Worm (Caenorhabditis elegans) whole organism, L2 larva: ENCODE measurements around the gene srd-32.

Experiments
- C34F6.9 ChIP-seq: fragments of 150-350 bp; optimal IDR thresholded peaks from 2 replicates; lab custom pipeline; 2014; ENCODE audit warnings: missing biosample characterization, missing genetic modification characterization
- F13H6.1 ChIP-seq: sonication (generic microtip); optimal IDR thresholded peaks from 2 replicates; lab custom pipeline; 2016; ENCODE audit warnings: missing genetic modification characterization, missing compliant biosample characterization
- R02D3.7 ChIP-seq: fragments of 150-350 bp; optimal IDR thresholded peaks from 2 replicates; lab custom pipeline; 2014; ENCODE audit warnings: missing biosample characterization, missing genetic modification characterization
- Y55F3AM.14 ChIP-seq: fragments of 200-800 bp; sonication (Bioruptor generic); optimal IDR thresholded peaks from 2 replicates; lab custom pipeline; 2018; ENCODE audit warnings: mild to moderate bottlenecking, missing genetic modification characterization, missing compliant biosample characterization
- alr-1 ChIP-seq: fragments of 150-350 bp; optimal IDR thresholded peaks from 2 replicates; lab custom pipeline; 2014; ENCODE audit warnings: missing biosample characterization, missing genetic modification characterization
- ama-1 ChIP-seq: fragments of 150-350 bp; optimal IDR thresholded peaks from 2 replicates; lab custom pipeline; 2018; ENCODE audit warnings: inconsistent platforms
- blmp-1 ChIP-seq: sonication (generic microtip); optimal IDR thresholded peaks from 2 replicates; lab custom pipeline; 2017; ENCODE audit warnings: missing genetic modification characterization, mild to moderate bottlenecking, missing compliant biosample characterization, antibody characterized with exemption, moderate library complexity; ENCODE audit not compliant: insufficient read depth
- ceh-82 ChIP-seq: fragments of 150-350 bp; optimal IDR thresholded peaks from 2 replicates; lab custom pipeline; 2014; ENCODE audit warnings: missing biosample characterization, missing genetic modification characterization
- crh-2 ChIP-seq: sonication (generic microtip); optimal IDR thresholded peaks from 2 replicates; lab custom pipeline; 2017; ENCODE audit warnings: missing biosample characterization, missing genetic modification characterization
- dmd-4 ChIP-seq: sonication (generic microtip); optimal IDR thresholded peaks from 2 replicates; lab custom pipeline; 2017; ENCODE audit warnings: missing biosample characterization, missing genetic modification characterization
- egl-27 ChIP-seq: sonication (generic microtip); optimal IDR thresholded peaks from 3 replicates; lab custom pipeline; 2017; ENCODE audit warnings: missing biosample characterization, missing genetic modification reagents, missing genetic modification characterization
- elt-1 ChIP-seq: fragments of 150-350 bp; optimal IDR thresholded peaks from 2 replicates; lab custom pipeline; 2014; ENCODE audit warnings: missing biosample characterization, missing genetic modification characterization
- fos-1 ChIP-seq: fragments of 150-350 bp; optimal IDR thresholded peaks from 2 replicates; lab custom pipeline; 2014; ENCODE audit warnings: missing biosample characterization, missing genetic modification characterization
- gmeb-1 ChIP-seq: fragments of 150-350 bp; optimal IDR thresholded peaks from 2 replicates; lab custom pipeline; 2014; ENCODE audit warnings: missing biosample characterization, missing genetic modification characterization
- lsy-2 ChIP-seq, 2 experiments: fragments of 150-350 bp in 1 of 2; sonication (generic microtip) in 1 of 2; optimal IDR thresholded peaks; 2 replicates each; lab custom pipeline; 2014 to 2017; ENCODE audit warnings: missing biosample characterization in 2 of 2, missing genetic modification characterization in 2 of 2
- mab-5 ChIP-seq: fragments of 150-350 bp; optimal IDR thresholded peaks from 2 replicates; lab custom pipeline; 2014; ENCODE audit warnings: missing biosample characterization, missing genetic modification characterization
- mbf-1 ChIP-seq: sonication (generic microtip); optimal IDR thresholded peaks from 2 replicates; lab custom pipeline; 2017; ENCODE audit warnings: missing biosample characterization, missing genetic modification characterization
- mdl-1 ChIP-seq, 2 experiments: fragments of 150-350 bp in 1 of 2; sonication (generic microtip) in 1 of 2; optimal IDR thresholded peaks; 2 replicates each; lab custom pipeline; 2017; ENCODE audit warnings: missing biosample characterization in 2 of 2, missing genetic modification characterization in 2 of 2
- nhr-11 ChIP-seq: fragments of 150-350 bp; optimal IDR thresholded peaks from 2 replicates; lab custom pipeline; 2014; ENCODE audit warnings: missing biosample characterization, missing genetic modification characterization
- nhr-129 ChIP-seq: fragments of 150-350 bp; optimal IDR thresholded peaks from 2 replicates; lab custom pipeline; 2014; ENCODE audit warnings: missing biosample characterization, missing genetic modification characterization
- nhr-23 ChIP-seq: fragments of 150-350 bp; optimal IDR thresholded peaks from 2 replicates; lab custom pipeline; 2014; ENCODE audit warnings: missing biosample characterization, missing genetic modification reagents, missing genetic modification characterization
- nhr-237 ChIP-seq: fragments of 150-350 bp; optimal IDR thresholded peaks from 2 replicates; lab custom pipeline; 2014; ENCODE audit warnings: missing biosample characterization, missing genetic modification characterization
- nhr-25 ChIP-seq: fragments of 150-350 bp; sonication (generic microtip); optimal IDR thresholded peaks from 3 replicates; lab custom pipeline; 2014; ENCODE audit warnings: missing biosample characterization, missing genetic modification characterization
- nhr-6 ChIP-seq: fragments of 150-350 bp; optimal IDR thresholded peaks from 2 replicates; lab custom pipeline; 2014; ENCODE audit warnings: missing biosample characterization, missing genetic modification characterization
- nhr-77 ChIP-seq: fragments of 150-350 bp; optimal IDR thresholded peaks from 2 replicates; lab custom pipeline; 2014; ENCODE audit warnings: missing biosample characterization, missing genetic modification characterization
- sem-4 ChIP-seq: fragments of 150-350 bp; optimal IDR thresholded peaks from 2 replicates; lab custom pipeline; 2014; ENCODE audit warnings: missing biosample characterization, missing genetic modification reagents, missing genetic modification characterization
- skn-1 ChIP-seq: sonication (generic microtip); optimal IDR thresholded peaks from 2 replicates; lab custom pipeline; 2017; ENCODE audit warnings: missing biosample characterization, missing genetic modification characterization
- sma-3 ChIP-seq: sonication (generic microtip); optimal IDR thresholded peaks from 2 replicates; lab custom pipeline; 2016; ENCODE audit warnings: missing genetic modification reagents, missing genetic modification characterization, missing compliant biosample characterization
- sma-9 ChIP-seq, 2 experiments: fragments of 150-350 bp in 1 of 2; sonication (generic microtip) in 1 of 2; optimal IDR thresholded peaks; 2 replicates each; lab custom pipeline; 2014 to 2016; ENCODE audit warnings: missing genetic modification characterization in 2 of 2, mild to moderate bottlenecking in 1 of 2, missing biosample characterization in 1 of 2, missing compliant biosample characterization in 1 of 2, missing genetic modification reagents in 1 of 2, moderate library complexity in 1 of 2
- snpc-4 ChIP-seq: fragments of 150-350 bp; optimal IDR thresholded peaks from 2 replicates; lab custom pipeline; 2014; ENCODE audit warnings: missing biosample characterization, missing genetic modification characterization
- unc-39 ChIP-seq: fragments of 150-350 bp; optimal IDR thresholded peaks from 2 replicates; lab custom pipeline; 2014; ENCODE audit warnings: missing biosample characterization, missing genetic modification characterization
- unc-55 ChIP-seq: fragments of 150-350 bp; sonication (generic microtip); optimal IDR thresholded peaks from 3 replicates; lab custom pipeline; 2014; ENCODE audit warnings: missing biosample characterization, missing genetic modification reagents, missing genetic modification characterization
- unc-62 ChIP-seq: fragments of 150-350 bp; optimal IDR thresholded peaks from 2 replicates; lab custom pipeline; 2014; ENCODE audit warnings: missing biosample characterization, missing genetic modification reagents, missing genetic modification characterization
- zag-1 ChIP-seq: fragments of 150-350 bp; optimal IDR thresholded peaks from 2 replicates; lab custom pipeline; 2014; ENCODE audit warnings: missing biosample characterization, missing genetic modification characterization
- ztf-1 ChIP-seq: fragments of 200-800 bp; sonication (Bioruptor generic); conservative IDR thresholded peaks from 2 replicates; pipeline ENCODE4 v1.3.6; 2022; ENCODE audit warnings: missing genetic modification characterization, missing compliant biosample characterization
- ztf-11 ChIP-seq: sonication (generic microtip); optimal IDR thresholded peaks from 2 replicates; lab custom pipeline; 2017; ENCODE audit warnings: missing biosample characterization, missing genetic modification characterization
- ztf-4 ChIP-seq: fragments of 150-350 bp; optimal IDR thresholded peaks from 2 replicates; lab custom pipeline; 2014; ENCODE audit warnings: missing biosample characterization, missing genetic modification characterization

Gene srd-32

DNA sequence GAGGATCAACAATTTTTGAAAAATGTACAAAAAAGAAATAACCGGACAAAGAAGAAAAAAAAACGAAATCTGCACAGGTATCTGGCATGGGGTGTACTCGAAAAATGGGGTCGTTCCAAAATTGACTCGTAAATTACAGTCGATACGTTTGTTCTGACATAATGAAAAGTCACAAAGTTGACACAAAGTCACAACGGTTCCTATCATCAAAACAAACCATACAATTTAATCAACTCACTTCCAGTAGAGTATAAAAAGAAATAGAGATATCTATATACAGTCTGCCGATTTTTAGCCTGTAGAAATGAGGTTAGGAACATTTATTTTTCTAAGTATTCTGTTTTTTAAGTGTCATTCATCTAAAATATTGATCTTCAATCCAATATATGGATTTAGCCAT, 19.0 kb downstream of the srd-32 start, which contains the start of gene T19H12.12:
Gene T19H12.12, plus strand, starts transcription at position 301 of the 400 bp plus-strand sequence.
- TF ChIP-seq ztf-11 (tag; lab: Kevin White, UChicago) (no peak), unc-55 (GFP tag; lab: Kevin White, UChicago) (no peak), mdl-1 (tag; optimal IDR thresholded peaks at IDR 0.05; lab: Kevin White, UChicago) (no peak), nhr-25 (tag; lab: Kevin White, UChicago) (no peak), lsy-2 (tag; optimal IDR thresholded peaks at IDR 0.05; lab: Kevin White, UChicago) (no peak), dmd-4 (tag; lab: Kevin White, UChicago) (no peak), crh-2 (no peak), sma-9 (GFP tag; optimal IDR thresholded peaks at IDR 0.05; lab: Kevin White, UChicago) (no peak), sma-9 (tag; optimal IDR thresholded peaks at IDR 0.05; lab: Kevin White, UChicago) (no peak), elt-1 (tag; lab: Kevin White, UChicago) (no peak), nhr-6 (tag; lab: Kevin White, UChicago) (no peak), nhr-77 (tag; lab: Kevin White, UChicago) (no peak), blmp-1 (tag; lab: Kevin White, UChicago) (no peak), sem-4 (no peak), ama-1 (no peak), Y55F3AM.14 (no peak), nhr-11 (tag; lab: Kevin White, UChicago) (no peak), skn-1 (tag; lab: Kevin White, UChicago) (no peak)

DNA sequence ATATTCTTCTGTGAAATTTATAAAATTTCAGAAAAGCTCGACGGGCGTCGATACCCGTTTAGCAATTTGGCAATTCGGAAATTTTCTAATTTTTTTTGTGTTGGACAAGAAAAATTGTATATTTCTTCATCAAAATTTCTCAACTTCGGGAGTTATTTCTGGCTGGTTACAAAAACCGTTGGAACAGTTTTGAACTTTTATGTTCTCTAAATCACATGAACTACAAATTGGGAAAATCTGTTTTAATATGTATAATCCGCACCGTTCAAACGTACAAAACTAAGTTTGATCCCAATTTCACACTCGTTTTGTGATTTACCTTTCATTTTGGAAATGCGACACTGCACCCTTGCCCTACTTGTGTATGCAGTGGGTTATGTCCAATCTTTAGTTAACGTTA, 19.9 kb downstream of the srd-32 start, which contains the start of gene T19H12.3:
Gene T19H12.3, plus strand, starts transcription at position 301 of the 400 bp plus-strand sequence.
- no peak for TF ChIP-seq elt-1 (tag; lab: Kevin White, UChicago)
- no peak for TF ChIP-seq skn-1 (tag; lab: Kevin White, UChicago)
- no peak for TF ChIP-seq ztf-11 (tag; lab: Kevin White, UChicago)
- no peak for TF ChIP-seq nhr-237 (tag; lab: Kevin White, UChicago)
- no peak for TF ChIP-seq nhr-23 (tag; lab: Kevin White, UChicago)
- no peak for TF ChIP-seq R02D3.7 (tag; lab: Kevin White, UChicago)
- TF ChIP-seq unc-62 (GFP tag; lab: Kevin White, UChicago) = no peak
- no peak for TF ChIP-seq unc-39 (tag; lab: Kevin White, UChicago)
- TF ChIP-seq mbf-1 = no peak
- TF ChIP-seq snpc-4 = no peak
- TF ChIP-seq ceh-82 = no peak
- TF ChIP-seq alr-1 (tag; lab: Kevin White, UChicago) = no peak
- no peak for TF ChIP-seq C34F6.9
- no peak for TF ChIP-seq mab-5

- TF ChIP-seq crh-2 (peak; percentile 38), blmp-1 (tag; lab: Kevin White, UChicago) (no peak), sma-3 (GFP tag; lab: Kevin White, UChicago) (peak; percentile 8), egl-27 (tag; lab: Kevin White, UChicago) (no peak), nhr-11 (tag; lab: Kevin White, UChicago) (no peak), ztf-11 (tag; lab: Kevin White, UChicago) (no peak), gmeb-1 (peak; percentile 7), nhr-25 (tag; lab: Kevin White, UChicago) (peak; percentile 3), nhr-129 (tag; lab: Kevin White, UChicago) (peak; percentile 8), sma-9 (GFP tag; optimal IDR thresholded peaks at IDR 0.05; lab: Kevin White, UChicago) (peak; percentile 82), sma-9 (tag; optimal IDR thresholded peaks at IDR 0.05; lab: Kevin White, UChicago) (no peak), fos-1 (tag; lab: Kevin White, UChicago) (peak; percentile 74)
These were observed 24.0 kb downstream of the srd-32 start, which contains the start of gene ugt-12 for ce11 chrV:4889477-4889876. ugt-12 (minus strand) TSS chrV:4889629.

- TF ChIP-seq ztf-4 (tag; lab: Kevin White, UChicago) = no peak
- TF ChIP-seq R02D3.7 (tag; lab: Kevin White, UChicago) = no peak
- no peak for TF ChIP-seq ztf-1
- TF ChIP-seq F13H6.1 (tag; lab: Kevin White, UChicago) = no peak
- TF ChIP-seq zag-1 (tag; lab: Kevin White, UChicago) = no peak
- TF ChIP-seq elt-1 (tag; lab: Kevin White, UChicago) = no peak
- no peak for TF ChIP-seq mdl-1 (tag; optimal IDR thresholded peaks at IDR 0.05; lab: Kevin White, UChicago)
- TF ChIP-seq gmeb-1 = no peak
- TF ChIP-seq ama-1 = no peak
These were observed 24.6 kb downstream of the srd-32 start, which contains the start of gene T19H12.2 for ce11 chrV:4889976-4890479. T19H12.2 (plus strand) TSS chrV:4890429.
